Worm (Caenorhabditis elegans) whole organism, dauer: ENCODE data around the gene ZK816.3.

Experiments used
- unc-62 ChIP-seq: sonication (generic microtip); optimal IDR thresholded peaks from 2 replicates; lab custom pipeline; 2017; ENCODE audit warnings: missing biosample characterization, missing genetic modification reagents, missing genetic modification characterization

The ZK816.3 gene

ce11 chrX:3351526-3351925, 3.3 kb downstream of the ZK816.3 start, which contains the start of gene ZK816.1:
ZK816.1 (plus strand) TSS chrX:3351712.
- no peak for TF ChIP-seq unc-62 (GFP tag; lab: Kevin White, UChicago)

DNA sequence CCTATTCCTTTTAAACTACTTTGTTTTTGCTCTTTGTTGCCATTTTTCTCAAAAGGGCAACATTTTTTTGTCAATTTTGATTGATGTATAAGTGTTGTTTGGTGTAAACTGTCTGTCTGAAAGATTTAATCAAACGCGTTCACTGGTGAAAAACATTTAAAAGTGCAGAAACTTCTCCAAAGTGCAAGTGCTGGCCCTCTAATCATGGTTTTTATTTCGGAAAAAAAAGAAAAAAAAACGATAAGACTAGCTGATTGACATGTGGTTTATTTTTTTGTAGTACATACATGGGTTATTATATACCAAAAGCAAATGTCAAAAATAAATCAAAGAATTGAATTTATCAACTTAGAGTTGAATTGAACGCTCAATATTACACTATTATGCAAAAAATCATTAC, 14.2 kb downstream of the ZK816.3 start, which contains the start of gene dhs-26:
Gene dhs-26, minus strand, starts transcription at position 116 of the 400 bp plus-strand sequence.
- no peak for TF ChIP-seq unc-62 (GFP tag; lab: Kevin White, UChicago)

DNA sequence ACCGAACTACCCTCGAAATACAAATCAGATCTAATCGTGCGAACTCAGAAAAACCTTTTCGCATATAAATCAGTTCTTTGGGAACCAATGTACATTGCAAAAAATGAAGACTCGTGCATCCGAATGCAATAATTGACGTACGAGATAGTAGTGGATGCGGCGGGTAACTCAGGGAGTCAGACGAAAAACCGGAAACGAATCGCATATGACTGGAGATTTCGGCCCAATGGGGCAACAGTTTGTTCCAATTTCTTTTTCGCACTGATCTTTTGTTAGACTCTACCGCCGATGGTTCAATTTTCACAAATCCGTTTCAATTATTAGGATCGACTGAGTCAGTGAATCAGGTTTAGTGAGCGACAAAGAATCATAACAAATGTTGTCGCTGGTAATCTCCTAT, 18.6 kb downstream of the ZK816.3 start:
- no peak for TF ChIP-seq unc-62 (GFP tag; lab: Kevin White, UChicago)

DNA sequence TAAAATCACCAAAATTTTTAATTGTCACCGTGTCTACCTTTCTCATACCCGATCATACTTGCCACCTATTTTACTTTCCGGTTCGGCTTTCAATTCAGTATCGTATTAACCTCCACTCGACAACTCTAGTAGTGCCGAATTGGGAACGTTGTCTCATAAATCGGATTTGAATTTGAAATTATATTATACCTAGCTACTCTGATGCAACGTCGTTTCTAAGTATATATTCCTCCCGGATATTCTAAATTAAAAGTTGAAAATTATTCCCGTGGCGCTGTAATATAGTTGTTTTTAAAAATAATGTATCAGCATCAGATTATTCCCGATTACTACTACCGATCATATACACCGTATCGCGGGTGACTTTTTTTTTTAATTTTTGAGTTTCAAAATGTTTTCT, 20.5 kb downstream of the ZK816.3 start, which contains the start of gene ZK563.2:
Gene ZK563.2, plus strand, starts transcription at position 301 of the 400 bp plus-strand sequence.
- TF ChIP-seq unc-62 (GFP tag; lab: Kevin White, UChicago), result no peak

DNA sequence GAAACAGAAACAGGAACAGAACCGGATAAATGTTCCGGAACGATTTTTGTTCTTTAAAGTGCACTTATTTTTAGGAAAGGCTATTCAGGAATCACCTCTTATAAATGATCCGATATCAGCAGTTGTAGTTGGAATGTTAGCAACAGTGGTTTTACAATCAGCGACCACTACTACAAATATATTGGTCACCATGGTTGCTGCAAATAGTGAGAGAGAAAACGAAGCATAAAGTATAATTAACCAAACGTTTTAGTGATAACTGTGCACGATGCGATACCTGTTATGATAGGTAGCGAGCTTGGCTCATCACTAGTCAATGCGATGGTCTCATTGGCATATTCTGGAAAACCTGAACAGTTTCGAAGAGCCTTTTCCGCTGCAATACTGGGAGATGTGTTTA, 21.3 kb downstream of the ZK816.3 start:
- no peak for TF ChIP-seq unc-62 (GFP tag; lab: Kevin White, UChicago)

DNA sequence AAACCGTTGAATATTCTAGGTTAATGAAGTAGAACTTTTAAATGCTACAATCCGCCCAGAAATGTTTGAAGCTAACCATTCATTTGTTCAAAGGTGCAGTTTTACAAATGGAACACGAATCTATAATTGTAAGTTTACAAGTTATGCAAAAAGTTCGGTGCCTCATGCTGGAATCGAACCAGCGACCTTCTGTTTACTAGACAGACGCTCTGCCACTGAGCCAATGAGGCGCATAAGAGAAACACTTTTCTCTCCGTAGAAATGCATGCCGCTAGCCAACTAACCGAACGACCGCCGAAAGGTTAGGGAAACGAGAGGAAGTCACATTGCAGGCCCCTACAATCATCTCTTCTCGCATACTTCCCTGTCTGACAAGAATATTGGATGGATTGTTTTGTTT, 23.1 kb downstream of the ZK816.3 start:
- TF ChIP-seq unc-62 (GFP tag; lab: Kevin White, UChicago), result no peak

DNA sequence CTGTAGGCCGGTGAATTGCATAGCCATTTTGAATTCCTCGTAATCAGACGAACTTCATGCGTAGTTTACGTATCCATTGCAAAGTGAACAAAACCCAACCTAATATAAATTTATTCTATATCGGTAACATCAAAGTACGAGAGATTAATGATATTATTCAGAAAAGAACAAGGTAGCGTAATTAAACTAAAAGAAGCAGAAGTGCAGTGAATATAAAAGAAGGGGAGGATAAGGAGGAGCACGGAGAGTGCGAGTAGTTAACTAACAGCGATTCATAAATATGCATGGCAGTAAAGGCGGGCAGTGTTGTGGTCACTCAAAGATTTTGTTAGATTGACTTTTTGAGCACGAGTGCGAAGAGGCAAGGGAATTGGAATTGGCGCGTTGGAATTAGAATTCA, 26.5 kb downstream of the ZK816.3 start, which contains the start of gene clc-3:
Gene clc-3, minus strand, starts transcription at position 101 of the 400 bp plus-strand sequence.
- no peak for TF ChIP-seq unc-62 (GFP tag; lab: Kevin White, UChicago)

ce11 chrX:3375320-3375719, 27.1 kb downstream of the ZK816.3 start:
- TF ChIP-seq unc-62 (GFP tag; lab: Kevin White, UChicago), result no peak

- no peak for TF ChIP-seq unc-62 (GFP tag; lab: Kevin White, UChicago)
Measured at ce11 chrX:3379114-3379513, 30.9 kb downstream of the ZK816.3 start, which contains the start of gene sorf-1. sorf-1 (minus strand) TSS chrX:3379248.

DNA sequence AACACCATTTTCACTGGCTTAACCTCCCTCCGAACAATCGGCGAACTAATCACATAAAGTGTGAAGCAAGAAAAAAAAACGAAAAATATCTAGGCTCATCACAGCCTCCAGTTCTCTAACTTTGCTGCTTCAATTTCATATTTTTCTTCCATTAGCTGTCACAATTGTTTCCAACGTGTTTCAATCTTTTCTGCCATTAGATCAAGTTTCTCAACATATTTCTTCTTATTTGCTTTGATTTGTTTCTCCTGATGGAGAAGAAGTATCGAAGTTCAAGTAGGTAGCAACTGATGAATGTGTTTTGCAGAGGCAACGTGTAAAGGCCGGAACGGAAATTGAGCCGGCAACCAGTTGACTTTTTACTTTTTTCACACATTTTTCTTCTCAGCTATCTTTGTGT, 32.0 kb downstream of the ZK816.3 start, which contains the start of gene ZK563.7:
Gene ZK563.7, plus strand, starts transcription at position 301 of the 400 bp plus-strand sequence.
- TF ChIP-seq unc-62 (GFP tag; lab: Kevin White, UChicago), result no peak

- no peak for TF ChIP-seq unc-62 (GFP tag; lab: Kevin White, UChicago)
Measured at ce11 chrX:3385362-3385761, 37.2 kb downstream of the ZK816.3 start, which contains the start of gene acp-1. acp-1 (minus strand) TSS chrX:3385462.

DNA sequence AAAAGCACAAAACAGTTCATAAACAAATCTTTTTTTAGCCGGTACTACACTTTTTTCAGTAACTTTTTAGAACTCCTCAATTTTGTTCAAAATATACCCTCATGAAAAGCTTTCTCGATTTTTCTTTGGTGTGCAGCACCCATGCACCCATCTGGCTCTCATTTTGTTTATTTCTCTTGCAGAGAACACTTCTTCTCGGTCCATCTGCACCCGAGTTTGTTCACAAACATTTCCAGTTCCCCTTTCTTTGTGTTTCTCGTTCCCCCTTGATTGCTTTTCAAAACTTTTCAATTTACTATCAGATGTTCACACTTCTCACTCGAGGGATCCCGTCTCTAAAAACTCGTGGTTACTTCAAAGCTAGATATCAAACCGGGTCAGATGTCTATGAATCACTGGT, 45.4 kb downstream of the ZK816.3 start, which contains the start of gene slcf-2:
Gene slcf-2, plus strand, starts transcription at position 301 of the 400 bp plus-strand sequence.
- TF ChIP-seq unc-62 (GFP tag; lab: Kevin White, UChicago), result no peak

ce11 chrX:3396735-3397134, 48.5 kb downstream of the ZK816.3 start:
- no peak for TF ChIP-seq unc-62 (GFP tag; lab: Kevin White, UChicago)
